Fruit fly (Drosophila melanogaster) whole organism, prepupa: ENCODE data around the gene SamDC.

ENCODE experiments used
- CG10631 ChIP-seq: fragments of 200-800 bp; sonication (Bioruptor generic); optimal IDR thresholded peaks from 2 replicates; lab custom pipeline; 2016; ENCODE audit warnings: missing biosample characterization, missing genetic modification characterization
- CG3919 ChIP-seq: fragments of 200-800 bp; sonication (Bioruptor generic); optimal IDR thresholded peaks from 3 replicates; lab custom pipeline; 2016; ENCODE audit warnings: missing biosample characterization, missing genetic modification characterization
- CG8319 ChIP-seq: fragments of 200-800 bp; sonication (Bioruptor generic); optimal IDR thresholded peaks from 3 replicates; lab custom pipeline; 2016; ENCODE audit warnings: missing biosample characterization, missing genetic modification characterization
- CG9139 ChIP-seq: fragments of 200-800 bp; sonication (Bioruptor generic); optimal IDR thresholded peaks from 3 replicates; lab custom pipeline; 2017; ENCODE audit warnings: missing biosample characterization, mild to moderate bottlenecking, missing genetic modification characterization
- Eip75B ChIP-seq: fragments of 200-800 bp; sonication (Bioruptor generic); optimal IDR thresholded peaks from 3 replicates; lab custom pipeline; 2016; ENCODE audit warnings: missing biosample characterization, missing genetic modification characterization
- Eip78C ChIP-seq: fragments of 200-800 bp; sonication (Bioruptor generic); peaks from one replicate; lab custom pipeline; 2016; ENCODE audit warnings: missing biosample characterization, missing genetic modification characterization
- Hr38 ChIP-seq: sonication (Bioruptor generic); optimal IDR thresholded peaks from 2 replicates; lab custom pipeline; 2016; ENCODE audit warnings: missing biosample characterization, missing genetic modification characterization
- Hr39 ChIP-seq: fragments of 200-800 bp; sonication (Bioruptor generic); optimal IDR thresholded peaks from 2 replicates; lab custom pipeline; 2016; ENCODE audit warnings: missing biosample characterization, missing genetic modification characterization
- Lpt ChIP-seq: fragments of 200-800 bp; sonication (Bioruptor generic); optimal IDR thresholded peaks from 3 replicates; lab custom pipeline; 2016; ENCODE audit warnings: missing biosample characterization, missing genetic modification characterization
- OdsH ChIP-seq: fragments of 200-800 bp; sonication (Bioruptor generic); optimal IDR thresholded peaks from 3 replicates; lab custom pipeline; 2016; ENCODE audit warnings: missing biosample characterization, missing genetic modification characterization
- Sox102F ChIP-seq: fragments of 200-800 bp; sonication (Bioruptor generic); optimal IDR thresholded peaks from 2 replicates; lab custom pipeline; 2016; ENCODE audit warnings: missing biosample characterization, mild to moderate bottlenecking, missing genetic modification characterization
- Sox14 ChIP-seq: fragments of 200-800 bp; sonication (Bioruptor generic); optimal IDR thresholded peaks from 3 replicates; lab custom pipeline; 2016; ENCODE audit warnings: missing biosample characterization, missing genetic modification characterization
- Sox15 ChIP-seq: fragments of 200-800 bp; sonication (Bioruptor generic); optimal IDR thresholded peaks from 3 replicates; lab custom pipeline; 2016; ENCODE audit warnings: missing biosample characterization, missing genetic modification characterization
- topi ChIP-seq: fragments of 200-800 bp; sonication (Bioruptor generic); optimal IDR thresholded peaks from 3 replicates; lab custom pipeline; 2016; ENCODE audit warnings: missing biosample characterization, missing genetic modification characterization

DNA sequence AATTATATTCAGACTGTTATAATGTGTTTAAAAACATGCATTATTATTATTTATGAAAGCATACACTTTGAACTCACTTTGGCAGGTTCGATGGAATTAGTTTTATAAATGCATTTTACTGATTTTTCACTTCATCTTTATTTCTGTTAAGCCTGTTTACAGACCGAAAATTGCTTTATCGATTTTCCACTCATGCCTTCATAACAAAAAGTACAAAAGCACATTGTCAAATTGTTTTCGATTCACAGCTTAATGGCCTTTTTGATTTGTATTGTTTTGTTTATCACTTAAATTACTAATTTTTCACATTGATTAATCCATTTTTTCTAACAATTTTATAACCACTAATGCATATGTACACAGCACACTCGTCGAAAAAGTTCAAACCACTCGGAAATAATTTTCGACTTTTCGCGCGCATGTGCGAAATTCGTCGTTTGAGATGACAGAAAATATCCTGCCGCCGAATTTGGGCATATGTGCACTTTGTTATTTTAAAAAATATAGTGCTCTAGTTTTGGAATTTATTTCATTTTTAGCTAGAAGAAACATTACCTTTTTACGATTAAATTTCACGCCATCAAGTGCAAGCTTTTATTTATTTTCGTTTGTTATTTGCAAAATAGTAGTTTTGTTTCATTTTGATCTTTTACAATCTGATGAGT is 34.5 kb downstream of the SamDC start, which contains the start of gene rho-5:
- TF ChIP-seq Sox14 (GFP tag; lab: Kevin White, UChicago) (no peak), Hr39 (GFP tag; lab: Kevin White, UChicago) (no peak), CG3919 (GFP tag; lab: Kevin White, UChicago) (no peak), Hr38 (GFP tag; lab: Kevin White, UChicago) (no peak), OdsH (GFP tag; lab: Kevin White, UChicago) (no peak), CG9139 (GFP tag; lab: Kevin White, UChicago) (no peak), Sox102F (GFP tag; lab: Kevin White, UChicago) (no peak), Eip75B (GFP tag; lab: Kevin White, UChicago) (no peak), CG8319 (GFP tag; lab: Kevin White, UChicago) (no peak), topi (GFP tag; lab: Kevin White, UChicago) (no peak), Sox15 (GFP tag; lab: Kevin White, UChicago) (no peak), Lpt (no peak), CG10631 (GFP tag; lab: Kevin White, UChicago) (no peak), Eip78C (GFP tag; lab: Kevin White, UChicago) (no peak)
